Worm (Caenorhabditis elegans) whole organism, late embryonic: ENCODE data around the gene T28A11.13.

Source experiments
- K02D7.2 ChIP-seq: sonication (generic microtip); optimal IDR thresholded peaks from 2 replicates; lab custom pipeline; 2017; ENCODE audit warnings: mild to moderate bottlenecking, missing genetic modification characterization, missing compliant biosample characterization
- ama-1 ChIP-seq: fragments of 150-350 bp; optimal IDR thresholded peaks from 2 replicates; lab custom pipeline; 2014
- ceh-31 ChIP-seq: sonication (generic microtip); optimal IDR thresholded peaks from 2 replicates; lab custom pipeline; 2016; ENCODE audit warnings: missing genetic modification characterization, missing compliant biosample characterization
- fkh-10 ChIP-seq: fragments of 150-350 bp; optimal IDR thresholded peaks from 2 replicates; lab custom pipeline; 2014; ENCODE audit warnings: missing biosample characterization, missing genetic modification reagents, missing genetic modification characterization
- fkh-6 ChIP-seq: sonication (generic microtip); optimal IDR thresholded peaks from 2 replicates; lab custom pipeline; 2016; ENCODE audit warnings: missing genetic modification characterization, missing compliant biosample characterization
- mec-3 ChIP-seq: sonication (generic microtip); optimal IDR thresholded peaks from 2 replicates; lab custom pipeline; 2016; ENCODE audit warnings: borderline replicate concordance, missing genetic modification characterization, missing compliant biosample characterization
- nfya-1 ChIP-seq: sonication (generic microtip); optimal IDR thresholded peaks from 2 replicates; lab custom pipeline; 2017; ENCODE audit warnings: missing genetic modification characterization, mild to moderate bottlenecking, missing compliant biosample characterization, antibody characterized with exemption, moderate library complexity
- nhr-11 ChIP-seq: fragments of 150-350 bp; optimal IDR thresholded peaks from 2 replicates; lab custom pipeline; 2014; ENCODE audit warnings: missing biosample characterization, missing genetic modification characterization
- pat-9 ChIP-seq: fragments of 200-800 bp; sonication (Bioruptor generic); optimal IDR thresholded peaks from 2 replicates; lab custom pipeline; 2018; ENCODE audit warnings: mild to moderate bottlenecking, missing genetic modification characterization, moderate library complexity, missing compliant biosample characterization

- no peak for TF ChIP-seq nfya-1
- TF ChIP-seq ama-1 (lab: Kevin White, UChicago) = no peak
- no peak for TF ChIP-seq nhr-11 (tag; lab: Kevin White, UChicago)
- TF ChIP-seq pat-9 (tag; lab: Kevin White, UChicago) = no peak
- no peak for TF ChIP-seq fkh-6 (tag; lab: Kevin White, UChicago)
- no peak for TF ChIP-seq mec-3 (tag; lab: Kevin White, UChicago)
- TF ChIP-seq K02D7.2 (tag; lab: Kevin White, UChicago) = no peak
- TF ChIP-seq fkh-10 = no peak
- no peak for TF ChIP-seq ceh-31 (tag; lab: Kevin White, UChicago)
These were observed 45.6 kb downstream of the T28A11.13 start for ce11 chrV:3204433-3204832.
